Fruit fly (Drosophila melanogaster): ENCODE data around the gene Ccm3.

The Ccm3 gene

DNA sequence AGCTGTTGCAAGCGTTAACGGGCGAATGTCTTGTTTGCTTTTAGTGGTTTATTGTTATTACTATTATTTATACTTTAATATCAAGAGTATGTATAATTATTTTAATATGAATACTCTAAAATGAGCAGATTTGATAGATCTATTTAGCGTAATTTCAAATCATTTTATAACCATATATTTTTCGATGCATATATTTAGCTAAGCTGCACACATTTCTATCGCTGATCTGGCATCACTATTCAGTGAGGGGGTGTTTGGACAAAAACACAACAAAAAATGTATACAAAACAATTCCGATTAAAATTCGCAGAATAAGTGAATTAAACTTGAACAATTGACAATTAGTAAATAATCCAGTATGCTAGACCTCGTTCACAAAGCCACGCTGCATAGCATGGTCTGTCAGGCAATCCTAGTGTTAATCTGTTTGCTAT, 20.7 kb upstream of the Ccm3 start, which contains the start of the genes Trs33 and Tmtc4 (continued):
- TF ChIP-seq caup (GFP tag; optimal IDR thresholded peaks at IDR 0.05; ENCODE audit: severe bottlenecking) (no peak), CG8924 (tag; optimal IDR thresholded peaks at IDR 0.05) (peak; percentile 49), CG1233 (GFP tag; optimal IDR thresholded peaks at IDR 0.05) (no peak), CG8388 (GFP tag; optimal IDR thresholded peaks at IDR 0.05) (peak; percentile 35), CG14667 (GFP tag; IDR thresholded peaks at IDR 0.05) (no peak), Hey (tag; optimal IDR thresholded peaks at IDR 0.05) (no peak), repo (GFP tag; optimal IDR thresholded peaks at IDR 0.05) (no peak), D19A (tag; optimal IDR thresholded peaks at IDR 0.05) (peak; percentile 15), CG15514 (GFP tag; optimal IDR thresholded peaks at IDR 0.05) (peak; percentile 61), sim (GFP tag; IDR thresholded peaks at IDR 0.05) (no peak), CG4404 (GFP tag; IDR thresholded peaks at IDR 0.05) (no peak), ara (GFP tag; IDR thresholded peaks at IDR 0.05) (no peak), CG9932 (GFP tag; IDR thresholded peaks at IDR 0.05) (peak; percentile 50; the same call in 1 of the 2 replicates), pb (GFP tag; optimal IDR thresholded peaks at IDR 0.05) (no peak), dm (GFP tag; optimal IDR thresholded peaks at IDR 0.05) (no peak), CG12219 (GFP tag; optimal IDR thresholded peaks at IDR 0.05) (no peak), Antp (GFP tag; optimal IDR thresholded peaks at IDR 0.05) (no peak), CG17361 (GFP tag; IDR thresholded peaks at IDR 0.05) (peak; percentile 57; the same call in 2 of the 3 replicates), CG18599 (GFP tag; optimal IDR thresholded peaks at IDR 0.05) (peak; percentile 37), H2.0 (GFP tag; IDR thresholded peaks at IDR 0.05) (no peak)

DNA sequence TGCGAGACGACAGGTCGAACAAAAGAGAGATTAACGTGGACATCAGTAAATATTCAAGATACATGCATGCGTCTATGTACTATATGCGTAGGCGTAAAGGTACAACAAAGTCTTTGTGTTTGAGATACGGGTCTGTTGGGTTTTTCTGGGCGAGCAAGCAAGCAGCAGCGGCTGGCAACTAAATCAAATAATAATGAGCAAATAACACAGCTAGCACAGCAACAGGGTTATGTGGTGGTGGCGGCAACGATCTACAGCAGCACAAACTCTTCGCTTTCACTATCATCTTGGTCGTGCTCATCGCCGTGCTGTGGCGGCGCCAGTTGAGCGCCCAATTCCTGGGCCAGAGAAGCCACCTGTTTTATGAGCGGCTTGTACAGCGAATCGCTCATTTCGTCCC, 17.7 kb upstream of the Ccm3 start:
- TF ChIP-seq chm (GFP tag; IDR thresholded peaks at IDR 0.05) (0 out of 2 replicates have a peak, but pooled peaks have one; percentile 21), CG10462 (GFP tag; optimal IDR thresholded peaks at IDR 0.05) (no peak), sens (GFP tag) (peak; percentile 61), ATbp (GFP tag; optimal IDR thresholded peaks at IDR 0.05) (peak; percentile 44), Dref (GFP tag; IDR thresholded peaks at IDR 0.05) (no peak), CG5953 (GFP tag; IDR thresholded peaks at IDR 0.05) (no peak), CG18599 (GFP tag; optimal IDR thresholded peaks at IDR 0.05) (peak; percentile 20), CG6854 (GFP tag; optimal IDR thresholded peaks at IDR 0.05) (no peak), tll (GFP tag; optimal IDR thresholded peaks at IDR 0.05) (no peak), mam (GFP tag; optimal IDR thresholded peaks at IDR 0.05) (no peak), CG4282 (GFP tag; optimal IDR thresholded peaks at IDR 0.05) (no peak), CTCF (GFP tag; optimal IDR thresholded peaks at IDR 0.05) (no peak), H2.0 (GFP tag; IDR thresholded peaks at IDR 0.05) (no peak), Jarid2 (GFP tag; optimal IDR thresholded peaks at IDR 0.05) (no peak), Blimp-1 (GFP tag; optimal IDR thresholded peaks at IDR 0.05) (peak; percentile 14), CG18764 (GFP tag; optimal IDR thresholded peaks at IDR 0.05) (no peak), CG9727 (GFP tag; optimal IDR thresholded peaks at IDR 0.05) (peak; percentile 3), Oli (tag; optimal IDR thresholded peaks at IDR 0.05) (no peak), Bgb (GFP tag; IDR thresholded peaks at IDR 0.05; ENCODE audit: partially characterized antibody) (no peak), Fer1 (GFP tag; optimal IDR thresholded peaks at IDR 0.05) (peak; percentile 34), CG12071 (GFP tag; optimal IDR thresholded peaks at IDR 0.05) (peak; percentile 27), CG1603 (tag; optimal IDR thresholded peaks at IDR 0.05) (no peak), CG17612 (GFP tag; IDR thresholded peaks at IDR 0.05) (no peak), Eip74EF (GFP tag; optimal IDR thresholded peaks at IDR 0.05) (no peak), Med (GFP tag) (peak; percentile 67), CG11093 (GFP tag; IDR thresholded peaks at IDR 0.05) (no peak), CG3281 (GFP tag; optimal IDR thresholded peaks at IDR 0.05) (peak; percentile 24), mirr (GFP tag; optimal IDR thresholded peaks at IDR 0.05) (no peak), Six4 (GFP tag; optimal IDR thresholded peaks at IDR 0.05) (no peak), CG7928 (GFP tag; optimal IDR thresholded peaks at IDR 0.05) (no peak), Meics (GFP tag; optimal IDR thresholded peaks at IDR 0.05) (peak; percentile 5), lab (GFP tag; optimal IDR thresholded peaks at IDR 0.05) (peak; percentile 48), CG2678 (tag; optimal IDR thresholded peaks at IDR 0.05) (peak; percentile 24)
